Worm (Caenorhabditis elegans) whole organism, midembryonic: ENCODE data around the gene dos-1.

Experiments used
- T22C8.4 ChIP-seq: fragments of 200-800 bp; sonication (Bioruptor generic); IDR thresholded peaks from 2 replicates; pipeline ENCODE4 v1.3.6; 2022; ENCODE audit warnings: missing genetic modification characterization, missing compliant biosample characterization
- flt-1 ChIP-seq: fragments of 200-800 bp; sonication (Bioruptor generic); IDR thresholded peaks from 2 replicates; pipeline ENCODE4 v1.3.6; 2022; ENCODE audit warnings: missing genetic modification characterization, missing compliant biosample characterization
- klf-2 ChIP-seq: fragments of 200-800 bp; sonication (Bioruptor generic); conservative IDR thresholded peaks from 2 replicates; pipeline ENCODE4 v1.3.6; 2022; ENCODE audit warnings: missing genetic modification reagents, missing genetic modification characterization, missing compliant biosample characterization
- ztf-29 ChIP-seq: fragments of 200-800 bp; sonication (Bioruptor generic); IDR thresholded peaks from 2 replicates; pipeline ENCODE4 v1.3.6; 2022; ENCODE audit warnings: missing genetic modification reagents, missing genetic modification characterization, missing compliant biosample characterization

- TF ChIP-seq T22C8.4 (GFP tag; lab: Robert Waterston, UW) (no peak), klf-2 (GFP tag; lab: Robert Waterston, UW) (no peak), ztf-29 (GFP tag; lab: Robert Waterston, UW) (no peak), flt-1 (GFP tag; lab: Robert Waterston, UW) (no peak)
Measured at ce11 chrIII:9101212-9101611, 2.5 kb upstream of the dos-1 start, which contains the start of gene ZK507.1.
